Worm (Caenorhabditis elegans) whole organism, L3 larva: ENCODE measurements around the gene ZK792.4.

Source experiments
- R02D3.7 ChIP-seq: fragments of 150-350 bp; optimal IDR thresholded peaks from 2 replicates; lab custom pipeline; 2014; ENCODE audit warnings: missing biosample characterization, missing genetic modification characterization
- ZK546.5 ChIP-seq: sonication (generic microtip); optimal IDR thresholded peaks from 2 replicates; lab custom pipeline; 2017; ENCODE audit warnings: missing biosample characterization, missing genetic modification characterization
- aly-2 ChIP-seq: fragments of 150-350 bp; optimal IDR thresholded peaks from 2 replicates; lab custom pipeline; 2014; ENCODE audit warnings: missing biosample characterization, missing genetic modification characterization
- ama-1 ChIP-seq: fragments of 150-350 bp; optimal IDR thresholded peaks from 2 replicates; lab custom pipeline; 2018
- ceh-16 ChIP-seq: sonication (generic microtip); optimal IDR thresholded peaks from 2 replicates; lab custom pipeline; 2017; ENCODE audit warnings: missing biosample characterization, missing genetic modification characterization
- ceh-28 ChIP-seq: fragments of 150-350 bp; optimal IDR thresholded peaks from 2 replicates; lab custom pipeline; 2014; ENCODE audit warnings: missing biosample characterization, missing genetic modification reagents, missing genetic modification characterization
- ceh-82 ChIP-seq: fragments of 150-350 bp; optimal IDR thresholded peaks from 2 replicates; lab custom pipeline; 2014; ENCODE audit warnings: missing biosample characterization, missing genetic modification characterization
- egl-27 ChIP-seq: sonication (generic microtip); optimal IDR thresholded peaks from 4 replicates; lab custom pipeline; 2017; ENCODE audit warnings: missing biosample characterization, missing genetic modification reagents, missing genetic modification characterization
- elt-1 ChIP-seq: fragments of 150-350 bp; optimal IDR thresholded peaks from 2 replicates; lab custom pipeline; 2014; ENCODE audit warnings: missing biosample characterization, missing genetic modification characterization
- elt-2 ChIP-seq: sonication (generic microtip); optimal IDR thresholded peaks from 2 replicates; lab custom pipeline; 2016; ENCODE audit warnings: missing genetic modification reagents, mild to moderate bottlenecking, missing genetic modification characterization, missing compliant biosample characterization
- elt-3 ChIP-seq, 3 experiments: fragments of 150-350 bp in 1 of 3; sonication (generic microtip) in 2 of 3; optimal IDR thresholded peaks; 2 replicates in 2 of 3; 4 replicates in 1 of 3; lab custom pipeline; 2014 to 2017; ENCODE audit warnings: missing biosample characterization in 3 of 3, missing genetic modification characterization in 3 of 3
- eor-1 ChIP-seq, 2 experiments: fragments of 150-350 bp; optimal IDR thresholded peaks; 2 replicates each; lab custom pipeline; 2014 to 2018; ENCODE audit warnings: missing biosample characterization in 2 of 2, missing genetic modification characterization in 2 of 2
- fkh-10 ChIP-seq: sonication (generic microtip); optimal IDR thresholded peaks from 2 replicates; lab custom pipeline; 2017; ENCODE audit warnings: missing biosample characterization, missing genetic modification reagents, missing genetic modification characterization
- fos-1 ChIP-seq: fragments of 150-350 bp; optimal IDR thresholded peaks from 2 replicates; lab custom pipeline; 2014; ENCODE audit warnings: missing biosample characterization, missing genetic modification characterization
- hmg-11 ChIP-seq: sonication (generic microtip); optimal IDR thresholded peaks from 2 replicates; lab custom pipeline; 2016; ENCODE audit warnings: missing genetic modification characterization, missing compliant biosample characterization
- lin-15B ChIP-seq: fragments of 150-350 bp; optimal IDR thresholded peaks from 2 replicates; lab custom pipeline; 2014; ENCODE audit warnings: missing biosample characterization, missing genetic modification characterization
- lin-39 ChIP-seq: fragments of 150-350 bp; optimal IDR thresholded peaks from 2 replicates; lab custom pipeline; 2018; ENCODE audit warnings: missing biosample characterization, missing genetic modification reagents, missing genetic modification characterization
- mml-1 ChIP-seq: fragments of 150-350 bp; sonication (generic microtip); optimal IDR thresholded peaks from 3 replicates; lab custom pipeline; 2014; ENCODE audit warnings: missing biosample characterization, missing genetic modification characterization
- nfya-1 ChIP-seq: sonication (generic microtip); optimal IDR thresholded peaks from 2 replicates; lab custom pipeline; 2017; ENCODE audit warnings: missing genetic modification characterization, mild to moderate bottlenecking, missing compliant biosample characterization, antibody characterized with exemption, moderate library complexity; ENCODE audit not compliant: insufficient read depth
- nhr-11 ChIP-seq: fragments of 150-350 bp; optimal IDR thresholded peaks from 2 replicates; lab custom pipeline; 2014; ENCODE audit warnings: missing biosample characterization, missing genetic modification characterization
- nhr-23 ChIP-seq: fragments of 150-350 bp; optimal IDR thresholded peaks from 2 replicates; lab custom pipeline; 2014; ENCODE audit warnings: missing biosample characterization, missing genetic modification reagents, missing genetic modification characterization
- nhr-237 ChIP-seq: fragments of 150-350 bp; optimal IDR thresholded peaks from 2 replicates; lab custom pipeline; 2014; ENCODE audit warnings: missing biosample characterization, missing genetic modification characterization
- nhr-25 ChIP-seq: sonication (generic microtip); optimal IDR thresholded peaks from 2 replicates; lab custom pipeline; 2017; ENCODE audit warnings: missing biosample characterization, missing genetic modification characterization
- nhr-28 ChIP-seq: fragments of 150-350 bp; optimal IDR thresholded peaks from 2 replicates; lab custom pipeline; 2014; ENCODE audit warnings: missing biosample characterization, missing genetic modification characterization
- nhr-67 ChIP-seq: fragments of 150-350 bp; optimal IDR thresholded peaks from 2 replicates; lab custom pipeline; 2014; ENCODE audit warnings: missing biosample characterization, missing genetic modification characterization
- nhr-76 ChIP-seq: fragments of 150-350 bp; sonication (generic microtip); optimal IDR thresholded peaks from 5 replicates; lab custom pipeline; 2014; ENCODE audit warnings: missing biosample characterization, missing genetic modification characterization
- nhr-77 ChIP-seq: fragments of 150-350 bp; optimal IDR thresholded peaks from 2 replicates; lab custom pipeline; 2014; ENCODE audit warnings: missing biosample characterization, missing genetic modification characterization
- pha-4 ChIP-seq: fragments of 150-350 bp; optimal IDR thresholded peaks from 2 replicates; lab custom pipeline; 2014; ENCODE audit warnings: missing biosample characterization, missing genetic modification reagents, missing genetic modification characterization
- pqm-1 ChIP-seq: fragments of 150-350 bp; optimal IDR thresholded peaks from 2 replicates; lab custom pipeline; 2017; ENCODE audit warnings: missing biosample characterization, missing genetic modification characterization, inconsistent platforms
- sea-2 ChIP-seq: fragments of 150-350 bp; sonication (generic microtip); optimal IDR thresholded peaks from 4 replicates; lab custom pipeline; 2014; ENCODE audit warnings: missing biosample characterization, missing genetic modification reagents, missing genetic modification characterization
- unc-39 ChIP-seq: sonication (generic microtip); optimal IDR thresholded peaks from 4 replicates; lab custom pipeline; 2017; ENCODE audit warnings: missing biosample characterization, missing genetic modification characterization
- unc-62 ChIP-seq: fragments of 150-350 bp; sonication (generic microtip); optimal IDR thresholded peaks from 4 replicates; lab custom pipeline; 2014; ENCODE audit warnings: missing biosample characterization, missing genetic modification reagents, missing genetic modification characterization
- zag-1 ChIP-seq: fragments of 150-350 bp; optimal IDR thresholded peaks from 2 replicates; lab custom pipeline; 2014; ENCODE audit warnings: missing biosample characterization, missing genetic modification characterization
- ztf-11 ChIP-seq: fragments of 150-350 bp; optimal IDR thresholded peaks from 2 replicates; lab custom pipeline; 2014; ENCODE audit warnings: missing biosample characterization, missing genetic modification characterization

The ZK792.4 gene

DNA sequence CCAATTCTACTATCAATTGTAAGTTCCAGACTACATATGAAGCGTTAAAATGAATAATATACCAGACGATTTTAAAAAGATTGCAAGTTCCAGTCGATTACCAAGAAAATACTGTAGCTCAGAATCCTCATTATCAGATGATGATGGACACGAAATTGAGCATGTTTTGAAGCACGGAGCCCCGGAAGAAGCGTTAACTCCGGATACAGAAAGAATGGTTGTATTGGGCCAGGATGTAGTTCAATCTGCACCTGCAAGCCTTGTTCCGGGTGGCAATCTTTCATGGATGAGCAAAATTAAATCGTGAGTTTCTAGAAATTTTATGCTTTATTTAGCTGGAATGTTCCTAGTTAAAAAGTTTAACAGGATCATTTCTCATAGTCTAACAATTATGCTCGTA lies 13.8 kb downstream of the ZK792.4 start, which contains the start of gene atg-4.2:
TSS of gene atg-4.2 (plus strand) at position 24 of the 400 bp plus-strand sequence.
- TF ChIP-seq nhr-237 (tag; lab: Kevin White, UChicago), result no peak
- no peak for TF ChIP-seq pha-4 (tag; lab: Kevin White, UChicago)
- TF ChIP-seq ceh-16 (tag; lab: Kevin White, UChicago), result no peak
- TF ChIP-seq ama-1 (lab: Kevin White, UChicago), result no peak
- no peak for TF ChIP-seq lin-15B (tag; lab: Kevin White, UChicago)
- TF ChIP-seq mml-1 (tag; lab: Kevin White, UChicago), result no peak
- no peak for TF ChIP-seq ztf-11
- TF ChIP-seq unc-62 (GFP tag; lab: Kevin White, UChicago), result no peak
- no peak for TF ChIP-seq ceh-82 (tag; lab: Kevin White, UChicago)
- no peak for TF ChIP-seq sea-2 (GFP tag; lab: Kevin White, UChicago)
- TF ChIP-seq hmg-11, result no peak
- TF ChIP-seq egl-27, result no peak
- TF ChIP-seq zag-1, result no peak
- no peak for TF ChIP-seq pqm-1 (tag; lab: Kevin White, UChicago)
- TF ChIP-seq nhr-76 (tag; lab: Kevin White, UChicago), result no peak
- TF ChIP-seq nhr-25 (tag; lab: Kevin White, UChicago), result no peak
- TF ChIP-seq, all 47 proteins: peak for 0

ce11 chrIV:11665010-11665409 lies 16.8 kb downstream of the ZK792.4 start, which contains the start of gene ZK809.9:
ZK809.9 (plus strand) TSS chrIV:11665310.
- TF ChIP-seq nhr-28 (tag; lab: Kevin White, UChicago) (no peak), unc-39 (no peak), aly-2 (no peak), mml-1 (tag; lab: Kevin White, UChicago) (no peak), fkh-10 (GFP tag; lab: Kevin White, UChicago) (no peak), nhr-11 (tag; lab: Kevin White, UChicago) (no peak), nhr-23 (tag; lab: Kevin White, UChicago) (no peak), unc-62 (GFP tag; lab: Kevin White, UChicago) (no peak), elt-3 (tag; optimal IDR thresholded peaks at IDR 0.05; lab: Kevin White, UChicago) (no peak), eor-1 (tag; optimal IDR thresholded peaks at IDR 0.05; lab: Kevin White, UChicago) (no peak), ceh-16 (tag; lab: Kevin White, UChicago) (no peak), ceh-82 (tag; lab: Kevin White, UChicago) (no peak), ztf-11 (no peak), nhr-77 (no peak), nhr-67 (tag; lab: Kevin White, UChicago) (no peak), fos-1 (tag; lab: Kevin White, UChicago) (no peak), nfya-1 (tag; lab: Kevin White, UChicago) (no peak), zag-1 (no peak)

ce11 chrIV:11659794-11660312 lies 22.0 kb downstream of the ZK792.4 start, which contains the start of gene ZK792.1:
ZK792.1 (plus strand) TSS chrIV:11659844.
- TF ChIP-seq R02D3.7 (tag; lab: Kevin White, UChicago) (no peak), fos-1 (tag; lab: Kevin White, UChicago) (no peak), lin-39 (tag; lab: Kevin White, UChicago) (no peak), eor-1 (tag; optimal IDR thresholded peaks at IDR 0.05; lab: Kevin White, UChicago) (no peak), lin-15B (tag; lab: Kevin White, UChicago) (no peak), mml-1 (tag; lab: Kevin White, UChicago) (no peak), zag-1 (no peak), ceh-16 (tag; lab: Kevin White, UChicago) (no peak), nhr-237 (tag; lab: Kevin White, UChicago) (no peak), elt-1 (tag; lab: Kevin White, UChicago) (no peak), nhr-28 (tag; lab: Kevin White, UChicago) (no peak), elt-2 (tag; lab: Kevin White, UChicago) (no peak), nhr-11 (tag; lab: Kevin White, UChicago) (no peak), unc-39 (no peak), nhr-67 (tag; lab: Kevin White, UChicago) (no peak), ZK546.5 (no peak), ceh-28 (tag; lab: Kevin White, UChicago) (no peak)
- TF ChIP-seq, all 47 proteins: peak for 0

DNA sequence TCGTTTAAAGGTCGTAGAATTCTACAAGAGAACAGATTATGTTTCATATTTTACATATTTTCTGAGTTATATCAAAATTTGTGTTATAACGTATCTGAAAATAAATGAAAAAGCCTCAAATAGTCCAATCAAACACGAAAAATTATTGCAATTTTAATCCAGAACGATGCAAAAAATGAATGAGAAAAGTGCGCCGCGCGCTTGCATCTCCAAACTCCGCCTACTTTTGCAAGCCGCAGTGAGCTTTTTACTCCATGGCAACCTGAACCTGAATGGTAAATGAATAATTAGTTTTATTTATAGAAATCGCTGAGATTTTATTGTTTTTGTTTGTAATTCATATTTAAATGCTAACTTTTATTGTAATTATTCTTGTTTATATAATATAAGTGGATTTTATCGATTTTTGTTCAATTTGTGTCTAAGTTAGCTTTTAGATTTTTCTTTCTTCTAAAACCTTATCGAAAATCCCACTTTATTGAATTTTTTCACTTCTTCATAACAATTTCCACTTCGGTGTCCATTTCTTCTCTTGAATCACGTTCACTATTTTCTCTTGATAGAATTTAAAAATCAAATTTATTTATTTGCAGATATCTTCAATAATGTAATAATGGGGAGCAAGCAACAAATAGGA lies 25.5 kb downstream of the ZK792.4 start, which contains the start of gene ZK809.5:
TSS of gene ZK809.5 (plus strand) at position 587 of the 637 bp plus-strand sequence.
- TF ChIP-seq unc-39 (no peak), nfya-1 (tag; lab: Kevin White, UChicago) (peak; percentile 20), hmg-11 (peak; percentile 34)
